Fruit fly (Drosophila melanogaster) whole organism, prepupa: ENCODE measurements around the gene goe.

Experiments
- CG10631 ChIP-seq: fragments of 200-800 bp; sonication (Bioruptor generic); optimal IDR thresholded peaks from 2 replicates; lab custom pipeline; 2016; ENCODE audit warnings: missing biosample characterization, missing genetic modification characterization
- CG10669 ChIP-seq: fragments of 200-800 bp; sonication (Bioruptor generic); optimal IDR thresholded peaks from 3 replicates; lab custom pipeline; 2018; ENCODE audit warnings: missing biosample characterization, mild to moderate bottlenecking, missing genetic modification characterization, moderate library complexity
- CG11294 ChIP-seq: fragments of 200-800 bp; sonication (Bioruptor generic); IDR thresholded peaks from 2 replicates; pipeline ENCODE4 v1.3.6; 2022; ENCODE audit warnings: missing biosample characterization, missing genetic modification characterization
- CG11762 ChIP-seq: fragments of 200-800 bp; sonication (Bioruptor generic); optimal IDR thresholded peaks from 3 replicates; lab custom pipeline; 2016; ENCODE audit warnings: missing biosample characterization, missing genetic modification characterization; ENCODE audit not compliant: insufficient read depth
- CG11902 ChIP-seq: fragments of 200-800 bp; sonication (Bioruptor generic); optimal IDR thresholded peaks from 3 replicates; lab custom pipeline; 2016; ENCODE audit warnings: missing biosample characterization, missing genetic modification characterization
- CG15336 ChIP-seq: fragments of 200-800 bp; sonication (Bioruptor generic); IDR thresholded peaks from 2 replicates; pipeline ENCODE4 v1.3.6; 2022; ENCODE audit warnings: missing biosample characterization, missing genetic modification characterization
- CG1621 ChIP-seq: fragments of 200-800 bp; sonication (Bioruptor generic); optimal IDR thresholded peaks from 3 replicates; lab custom pipeline; 2018; ENCODE audit warnings: missing biosample characterization, mild to moderate bottlenecking, missing genetic modification characterization
- CG16779 ChIP-seq: fragments of 200-800 bp; sonication (Bioruptor generic); optimal IDR thresholded peaks from 3 replicates; lab custom pipeline; 2017; ENCODE audit warnings: missing biosample characterization, mild to moderate bottlenecking, missing genetic modification characterization
- CG3032 ChIP-seq: fragments of 200-800 bp; optimal IDR thresholded peaks from 2 replicates; lab custom pipeline; 2019; ENCODE audit warnings: missing biosample characterization, mild to moderate bottlenecking, missing genetic modification characterization, moderate library complexity
- CG31627 ChIP-seq: fragments of 200-800 bp; sonication (Bioruptor generic); optimal IDR thresholded peaks from 3 replicates; lab custom pipeline; 2016; ENCODE audit warnings: missing biosample characterization, missing genetic modification characterization
- CG34406 ChIP-seq: fragments of 200-800 bp; sonication (Bioruptor generic); optimal IDR thresholded peaks from 3 replicates; lab custom pipeline; 2016; ENCODE audit warnings: missing biosample characterization, missing genetic modification characterization
- CG3919 ChIP-seq: fragments of 200-800 bp; sonication (Bioruptor generic); optimal IDR thresholded peaks from 3 replicates; lab custom pipeline; 2016; ENCODE audit warnings: missing biosample characterization, missing genetic modification characterization
- CG4318 ChIP-seq: fragments of 200-800 bp; sonication (Bioruptor generic); optimal IDR thresholded peaks from 3 replicates; lab custom pipeline; 2017; ENCODE audit warnings: missing biosample characterization, mild to moderate bottlenecking, missing genetic modification characterization
- CG6163 ChIP-seq: fragments of 200-800 bp; sonication (Bioruptor generic); IDR thresholded peaks from 3 replicates; pipeline ENCODE4 v1.3.6; 2022; ENCODE audit warnings: missing biosample characterization, missing genetic modification characterization
- CG6276 ChIP-seq: fragments of 200-800 bp; sonication (Bioruptor generic); optimal IDR thresholded peaks from 2 replicates; lab custom pipeline; 2017; ENCODE audit warnings: missing biosample characterization, mild to moderate bottlenecking, missing genetic modification characterization
- CG6792 ChIP-seq: fragments of 200-800 bp; sonication (Bioruptor generic); optimal IDR thresholded peaks from 3 replicates; lab custom pipeline; 2016; ENCODE audit warnings: missing biosample characterization, missing genetic modification characterization
- CG6808 ChIP-seq: fragments of 200-800 bp; sonication (Bioruptor generic); optimal IDR thresholded peaks from 3 replicates; lab custom pipeline; 2017; ENCODE audit warnings: missing biosample characterization, missing genetic modification characterization, mild to moderate bottlenecking, moderate library complexity, missing genetic modification reagents
- CG6854 ChIP-seq: fragments of 200-800 bp; sonication (Bioruptor generic); optimal IDR thresholded peaks from 2 replicates; lab custom pipeline; 2017; ENCODE audit warnings: missing biosample characterization, mild to moderate bottlenecking, missing genetic modification characterization
- CG7368 ChIP-seq: fragments of 200-800 bp; sonication (Bioruptor generic); optimal IDR thresholded peaks from 3 replicates; lab custom pipeline; 2016; ENCODE audit warnings: missing biosample characterization, missing genetic modification characterization
- CG8319 ChIP-seq: fragments of 200-800 bp; sonication (Bioruptor generic); optimal IDR thresholded peaks from 3 replicates; lab custom pipeline; 2016; ENCODE audit warnings: missing biosample characterization, missing genetic modification characterization
- CG9139 ChIP-seq: fragments of 200-800 bp; sonication (Bioruptor generic); optimal IDR thresholded peaks from 3 replicates; lab custom pipeline; 2017; ENCODE audit warnings: missing biosample characterization, mild to moderate bottlenecking, missing genetic modification characterization
- Eip75B ChIP-seq: fragments of 200-800 bp; sonication (Bioruptor generic); optimal IDR thresholded peaks from 3 replicates; lab custom pipeline; 2016; ENCODE audit warnings: missing biosample characterization, missing genetic modification characterization
- Eip78C ChIP-seq: fragments of 200-800 bp; sonication (Bioruptor generic); peaks from one replicate; lab custom pipeline; 2016; ENCODE audit warnings: missing biosample characterization, missing genetic modification characterization
- Eip93F ChIP-seq: fragments of 200-800 bp; sonication (Bioruptor generic); optimal IDR thresholded peaks from 2 replicates; lab custom pipeline; 2016; ENCODE audit warnings: missing biosample characterization, mild to moderate bottlenecking, missing genetic modification characterization
- Ets21C ChIP-seq: fragments of 200-800 bp; sonication (Bioruptor generic); optimal IDR thresholded peaks from 3 replicates; lab custom pipeline; 2016; ENCODE audit warnings: missing biosample characterization, missing genetic modification characterization
- Ets96B ChIP-seq: fragments of 200-800 bp; optimal IDR thresholded peaks from 2 replicates; lab custom pipeline; 2019; ENCODE audit warnings: missing biosample characterization, mild to moderate bottlenecking, missing genetic modification characterization, moderate library complexity
- Gug ChIP-seq: fragments of 200-800 bp; sonication (Bioruptor generic); IDR thresholded peaks from 2 replicates; pipeline ENCODE4 v1.3.6; 2022; ENCODE audit warnings: missing biosample characterization, missing genetic modification characterization
- Hr38 ChIP-seq: sonication (Bioruptor generic); optimal IDR thresholded peaks from 2 replicates; lab custom pipeline; 2016; ENCODE audit warnings: missing biosample characterization, missing genetic modification characterization
- Hr39 ChIP-seq: fragments of 200-800 bp; sonication (Bioruptor generic); optimal IDR thresholded peaks from 2 replicates; lab custom pipeline; 2016; ENCODE audit warnings: missing biosample characterization, missing genetic modification characterization
- Hr4 ChIP-seq: fragments of 200-800 bp; sonication (Bioruptor generic); optimal IDR thresholded peaks from 3 replicates; lab custom pipeline; 2016; ENCODE audit warnings: missing biosample characterization, missing genetic modification characterization
- Met ChIP-seq: fragments of 200-800 bp; sonication (Bioruptor generic); optimal IDR thresholded peaks from 3 replicates; lab custom pipeline; 2016; ENCODE audit warnings: missing biosample characterization, missing genetic modification characterization
- OdsH ChIP-seq: fragments of 200-800 bp; sonication (Bioruptor generic); optimal IDR thresholded peaks from 3 replicates; lab custom pipeline; 2016; ENCODE audit warnings: missing biosample characterization, missing genetic modification characterization
- Smox ChIP-seq: fragments of 200-800 bp; sonication (Bioruptor generic); optimal IDR thresholded peaks from 3 replicates; lab custom pipeline; 2016; ENCODE audit warnings: missing biosample characterization, missing genetic modification characterization
- Sox14 ChIP-seq: fragments of 200-800 bp; sonication (Bioruptor generic); optimal IDR thresholded peaks from 3 replicates; lab custom pipeline; 2016; ENCODE audit warnings: missing biosample characterization, missing genetic modification characterization
- Sox15 ChIP-seq: fragments of 200-800 bp; sonication (Bioruptor generic); optimal IDR thresholded peaks from 3 replicates; lab custom pipeline; 2016; ENCODE audit warnings: missing biosample characterization, missing genetic modification characterization
- achi ChIP-seq: fragments of 200-800 bp; sonication (Bioruptor generic); optimal IDR thresholded peaks from 3 replicates; lab custom pipeline; 2016; ENCODE audit warnings: missing biosample characterization, missing genetic modification characterization
- acj6 ChIP-seq: fragments of 200-800 bp; sonication (Bioruptor generic); optimal IDR thresholded peaks from 3 replicates; lab custom pipeline; 2016; ENCODE audit warnings: missing biosample characterization, missing genetic modification characterization
- cyc ChIP-seq: fragments of 200-800 bp; sonication (Bioruptor generic); optimal IDR thresholded peaks from 3 replicates; lab custom pipeline; 2016; ENCODE audit warnings: missing biosample characterization, missing genetic modification characterization
- dsx ChIP-seq: fragments of 200-800 bp; optimal IDR thresholded peaks from 3 replicates; lab custom pipeline; 2019; ENCODE audit warnings: missing biosample characterization, mild to moderate bottlenecking, missing genetic modification characterization, moderate library complexity; ENCODE audit not compliant: poor library complexity, severe bottlenecking
- eg ChIP-seq: fragments of 200-800 bp; sonication (Bioruptor generic); IDR thresholded peaks from 3 replicates; pipeline ENCODE4 v1.3.6; 2022; ENCODE audit warnings: missing biosample characterization, missing genetic modification characterization
- fd85E ChIP-seq: fragments of 200-800 bp; sonication (Bioruptor generic); optimal IDR thresholded peaks from 3 replicates; lab custom pipeline; 2016; ENCODE audit warnings: missing biosample characterization, missing genetic modification characterization
- fkh ChIP-seq: fragments of 200-800 bp; sonication (Bioruptor generic); optimal IDR thresholded peaks from 3 replicates; lab custom pipeline; 2017; ENCODE audit warnings: missing biosample characterization, mild to moderate bottlenecking, missing genetic modification characterization, moderate library complexity
- lz ChIP-seq: fragments of 200-800 bp; sonication (Bioruptor generic); optimal IDR thresholded peaks from 3 replicates; lab custom pipeline; 2016; ENCODE audit warnings: missing biosample characterization, missing genetic modification characterization
- net ChIP-seq: fragments of 200-800 bp; sonication (Bioruptor generic); optimal IDR thresholded peaks from 3 replicates; lab custom pipeline; 2016; ENCODE audit warnings: missing biosample characterization, missing genetic modification characterization
- pdm3 ChIP-seq: fragments of 200-800 bp; sonication (Bioruptor generic); optimal IDR thresholded peaks from 3 replicates; lab custom pipeline; 2016; ENCODE audit warnings: missing biosample characterization, missing genetic modification characterization
- salr ChIP-seq, 2 experiments: fragments of 200-800 bp; sonication (Bioruptor generic); optimal IDR thresholded peaks; 3 replicates each; lab custom pipeline; 2016 to 2018; ENCODE audit warnings: missing biosample characterization in 2 of 2, missing genetic modification characterization in 2 of 2, mild to moderate bottlenecking in 1 of 2
- spab ChIP-seq: fragments of 200-800 bp; sonication (Bioruptor generic); optimal IDR thresholded peaks from 2 replicates; lab custom pipeline; 2017; ENCODE audit warnings: missing biosample characterization, mild to moderate bottlenecking, missing genetic modification characterization, missing genetic modification reagents
- svp ChIP-seq: fragments of 200-800 bp; sonication (Bioruptor generic); peaks from one replicate; lab custom pipeline; 2016; ENCODE audit warnings: missing biosample characterization, missing genetic modification characterization
- topi ChIP-seq: fragments of 200-800 bp; sonication (Bioruptor generic); optimal IDR thresholded peaks from 3 replicates; lab custom pipeline; 2016; ENCODE audit warnings: missing biosample characterization, missing genetic modification characterization
- vri ChIP-seq: fragments of 200-800 bp; sonication (Bioruptor generic); optimal IDR thresholded peaks from 3 replicates; lab custom pipeline; 2016; ENCODE audit warnings: missing biosample characterization, mild to moderate bottlenecking, missing genetic modification characterization

Gene goe

dm6 chrX:16761531-16761930, 9.8 kb upstream of the goe start (continued):
- TF ChIP-seq fkh: no peak
- TF ChIP-seq Sox14 (GFP tag; lab: Kevin White, UChicago): peak; percentile 73
- TF ChIP-seq pdm3 (GFP tag; lab: Kevin White, UChicago): peak; percentile 59
- TF ChIP-seq CG6854 (GFP tag; lab: Kevin White, UChicago): no peak
- TF ChIP-seq CG9139 (GFP tag; lab: Kevin White, UChicago): no peak
- peak; percentile 62 for TF ChIP-seq CG3919
- peak; percentile 34 for TF ChIP-seq CG6276
- peak; percentile 62 for TF ChIP-seq CG11902 (GFP tag; lab: Kevin White, UChicago)
- TF ChIP-seq CG11762: peak; percentile 22
- peak; percentile 12 for TF ChIP-seq fd85E (GFP tag; lab: Kevin White, UChicago)
- TF ChIP-seq dsx (GFP tag; lab: Kevin White, UChicago): peak; percentile 23
- TF ChIP-seq Ets21C (GFP tag; lab: Kevin White, UChicago): peak; percentile 65
- peak; percentile 58 for TF ChIP-seq Sox15 (GFP tag; lab: Kevin White, UChicago)
- TF ChIP-seq CG3032 (tag; lab: Kevin White, UChicago): peak; percentile 52
- TF ChIP-seq, all 60 proteins: peak for 52

- TF ChIP-seq Eip78C (GFP tag; lab: Kevin White, UChicago): peak; percentile 63
- TF ChIP-seq Eip93F (GFP tag; lab: Kevin White, UChicago): no peak
- no peak for TF ChIP-seq CG6276
- TF ChIP-seq OdsH: no peak
- TF ChIP-seq vri (GFP tag; lab: Kevin White, UChicago): no peak
- TF ChIP-seq CG10631 (GFP tag; lab: Kevin White, UChicago): peak; percentile 3
- no peak for TF ChIP-seq CG15336
- no peak for TF ChIP-seq Gug
- no peak for TF ChIP-seq fkh
- TF ChIP-seq Sox15 (GFP tag; lab: Kevin White, UChicago): no peak
- TF ChIP-seq dsx (GFP tag; lab: Kevin White, UChicago): no peak
- no peak for TF ChIP-seq net (GFP tag; lab: Kevin White, UChicago)
- no peak for TF ChIP-seq CG7368 (GFP tag; lab: Kevin White, UChicago)
- TF ChIP-seq CG4318 (GFP tag; lab: Kevin White, UChicago): no peak
- no peak for TF ChIP-seq Hr4 (GFP tag; lab: Kevin White, UChicago)
- TF ChIP-seq pdm3 (GFP tag; lab: Kevin White, UChicago): no peak
- no peak for TF ChIP-seq CG11294 (GFP tag; lab: Robert Waterston, UW)
- peak; percentile 2 for TF ChIP-seq CG3919
- no peak for TF ChIP-seq CG9139 (GFP tag; lab: Kevin White, UChicago)
- TF ChIP-seq Met (GFP tag; lab: Kevin White, UChicago): peak; percentile 7
- TF ChIP-seq cyc (GFP tag; lab: Kevin White, UChicago): peak; percentile 1
- TF ChIP-seq spab (GFP tag; lab: Kevin White, UChicago): no peak
- TF ChIP-seq Hr38: no peak
- no peak for TF ChIP-seq CG10669 (GFP tag; lab: Kevin White, UChicago)
- TF ChIP-seq CG34406 (GFP tag; lab: Kevin White, UChicago): no peak
- TF ChIP-seq CG16779: no peak
- no peak for TF ChIP-seq CG6163 (GFP tag; lab: Robert Waterston, UW)
- TF ChIP-seq CG6792: no peak
- no peak for TF ChIP-seq lz (GFP tag; lab: Kevin White, UChicago)
- TF ChIP-seq Eip75B (GFP tag; lab: Kevin White, UChicago): no peak
- TF ChIP-seq CG1621 (tag; lab: Kevin White, UChicago): no peak
- no peak for TF ChIP-seq CG8319
- TF ChIP-seq Sox14 (GFP tag; lab: Kevin White, UChicago): no peak
- TF ChIP-seq CG3032 (tag; lab: Kevin White, UChicago): no peak
- TF ChIP-seq Smox (GFP tag; lab: Kevin White, UChicago): no peak
- TF ChIP-seq Hr39: no peak
- no peak for TF ChIP-seq salr (GFP tag; optimal IDR thresholded peaks at IDR 0.05; lab: Kevin White, UChicago)
- no peak for TF ChIP-seq achi (GFP tag; lab: Kevin White, UChicago)
- no peak for TF ChIP-seq CG11902 (GFP tag; lab: Kevin White, UChicago)
- TF ChIP-seq acj6 (GFP tag; lab: Kevin White, UChicago): no peak
- TF ChIP-seq CG31627: no peak
- TF ChIP-seq topi: no peak
- no peak for TF ChIP-seq fd85E (GFP tag; lab: Kevin White, UChicago)
- no peak for TF ChIP-seq eg (GFP tag; lab: Robert Waterston, UW)
- TF ChIP-seq CG6808 (GFP tag; lab: Kevin White, UChicago): no peak
- TF ChIP-seq svp (GFP tag; lab: Kevin White, UChicago): peak; percentile 72
- TF ChIP-seq Ets96B (tag; lab: Kevin White, UChicago): no peak
Measured at dm6 chrX:16760542-16760941, 8.8 kb upstream of the goe start.
